Fruit fly (Drosophila melanogaster) whole organism, embryonic: Measurements from ENCODE around the gene mRpL19.

Experiments
- BEAF-32 ChIP-seq: fragments of 200-800 bp; sonication (Bioruptor generic); optimal IDR thresholded peaks from 3 replicates; lab custom pipeline; 2017; ENCODE audit warnings: missing biosample characterization, missing genetic modification characterization, mild to moderate bottlenecking, moderate library complexity, missing genetic modification reagents
- CG12299 ChIP-seq: fragments of 200-800 bp; sonication (Bioruptor generic); optimal IDR thresholded peaks from 2 replicates; lab custom pipeline; 2018; ENCODE audit warnings: missing biosample characterization, mild to moderate bottlenecking, missing genetic modification characterization
- CG14860 ChIP-seq: fragments of 200-800 bp; sonication (Bioruptor generic); IDR thresholded peaks from 3 replicates; pipeline ENCODE4 v1.3.6; 2022; ENCODE audit warnings: missing biosample characterization, missing genetic modification characterization; ENCODE audit not compliant: partially characterized antibody
- CG15011 ChIP-seq: fragments of 200-800 bp; sonication (Bioruptor generic); optimal IDR thresholded peaks from 3 replicates; lab custom pipeline; 2018; ENCODE audit warnings: missing biosample characterization, mild to moderate bottlenecking, missing genetic modification characterization
- CG16863 ChIP-seq: fragments of 200-800 bp; sonication (Bioruptor generic); optimal IDR thresholded peaks from 3 replicates; lab custom pipeline; 2016; ENCODE audit warnings: missing biosample characterization, missing genetic modification characterization
- CG18011 ChIP-seq: fragments of 200-800 bp; sonication (Bioruptor generic); optimal IDR thresholded peaks from 2 replicates; lab custom pipeline; 2017; ENCODE audit warnings: missing biosample characterization, missing genetic modification characterization, mild to moderate bottlenecking, moderate library complexity, missing genotype
- CG2199 ChIP-seq: fragments of 200-800 bp; sonication (Bioruptor generic); IDR thresholded peaks from 3 replicates; pipeline ENCODE4 v1.3.6; 2022; ENCODE audit warnings: missing biosample characterization, missing genetic modification characterization
- CG2678 ChIP-seq: fragments of 200-800 bp; sonication (Bioruptor generic); optimal IDR thresholded peaks from 3 replicates; lab custom pipeline; 2019; ENCODE audit warnings: missing biosample characterization, mild to moderate bottlenecking, missing genetic modification characterization, moderate library complexity
- CG4617 ChIP-seq: fragments of 200-800 bp; sonication (Bioruptor generic); optimal IDR thresholded peaks from 3 replicates; lab custom pipeline; 2016; ENCODE audit warnings: missing biosample characterization, missing genetic modification characterization, borderline replicate concordance
- CG7963 ChIP-seq: fragments of 200-800 bp; sonication (Bioruptor generic); IDR thresholded peaks from 3 replicates; pipeline ENCODE4 v1.3.6; 2022; ENCODE audit warnings: missing biosample characterization, missing genetic modification characterization; ENCODE audit not compliant: partially characterized antibody
- Dp ChIP-seq: fragments of 200-800 bp; sonication (Bioruptor generic); optimal IDR thresholded peaks from 2 replicates; lab custom pipeline; 2018; ENCODE audit warnings: missing biosample characterization, mild to moderate bottlenecking, missing genetic modification characterization, moderate library complexity
- E2f2 ChIP-seq: fragments of 200-800 bp; sonication (Bioruptor generic); IDR thresholded peaks from 2 replicates; pipeline ENCODE4 v1.3.6; 2022; ENCODE audit warnings: missing biosample characterization, missing genetic modification characterization
- HmgD ChIP-seq: fragments of 200-800 bp; sonication (Bioruptor generic); optimal IDR thresholded peaks from 3 replicates; lab custom pipeline; 2016; ENCODE audit warnings: missing biosample characterization, missing genetic modification characterization
- HmgZ ChIP-seq: fragments of 200-800 bp; sonication (Bioruptor generic); optimal IDR thresholded peaks from 2 replicates; lab custom pipeline; 2018; ENCODE audit warnings: missing biosample characterization, mild to moderate bottlenecking, missing genetic modification characterization
- MESR4 ChIP-seq: fragments of 200-800 bp; sonication (Bioruptor generic); optimal IDR thresholded peaks from 2 replicates; lab custom pipeline; 2018; ENCODE audit warnings: missing biosample characterization, mild to moderate bottlenecking, missing genetic modification characterization, moderate library complexity
- Med ChIP-seq: fragments of 200-800 bp; sonication (Bioruptor generic); peaks from one replicate; lab custom pipeline; 2016; ENCODE audit warnings: missing biosample characterization, missing genetic modification characterization, mild to moderate bottlenecking, inconsistent platforms, moderate library complexity
- Myb ChIP-seq: fragments of 200-800 bp; sonication (Bioruptor generic); optimal IDR thresholded peaks from 2 replicates; lab custom pipeline; 2016; ENCODE audit warnings: missing biosample characterization, missing genetic modification characterization
- Scr ChIP-seq: fragments of 200-800 bp; sonication (Bioruptor generic); IDR thresholded peaks from 2 replicates; pipeline ENCODE4 v1.3.6; 2022; ENCODE audit warnings: missing biosample characterization, missing genetic modification characterization; ENCODE audit not compliant: partially characterized antibody
- Sin3A ChIP-seq: fragments of >200 bp; optimal IDR thresholded peaks from 2 replicates; lab custom pipeline; 2018
- Sox100B ChIP-seq: fragments of 200-800 bp; sonication (Bioruptor generic); optimal IDR thresholded peaks from 3 replicates; lab custom pipeline; 2018; ENCODE audit warnings: missing biosample characterization, mild to moderate bottlenecking, missing genetic modification characterization
- phol ChIP-seq: fragments of 200-800 bp; sonication (Bioruptor generic); optimal IDR thresholded peaks from 3 replicates; lab custom pipeline; 2018; ENCODE audit warnings: missing biosample characterization, mild to moderate bottlenecking, missing genetic modification characterization, moderate library complexity
- sna ChIP-seq: fragments of 200-800 bp; sonication (Bioruptor generic); IDR thresholded peaks from 2 replicates; pipeline ENCODE4 v1.3.6; 2022; ENCODE audit warnings: missing biosample characterization, missing genetic modification characterization; ENCODE audit not compliant: partially characterized antibody
- stwl ChIP-seq: fragments of 200-800 bp; sonication (Bioruptor generic); optimal IDR thresholded peaks from 3 replicates; lab custom pipeline; 2018; ENCODE audit warnings: missing biosample characterization, mild to moderate bottlenecking, missing genetic modification characterization, moderate library complexity
- wor ChIP-seq: fragments of 200-800 bp; sonication (Bioruptor generic); IDR thresholded peaks from 2 replicates; pipeline ENCODE4 v1.3.6; 2022; ENCODE audit warnings: missing biosample characterization, missing genetic modification characterization

Gene mRpL19

DNA sequence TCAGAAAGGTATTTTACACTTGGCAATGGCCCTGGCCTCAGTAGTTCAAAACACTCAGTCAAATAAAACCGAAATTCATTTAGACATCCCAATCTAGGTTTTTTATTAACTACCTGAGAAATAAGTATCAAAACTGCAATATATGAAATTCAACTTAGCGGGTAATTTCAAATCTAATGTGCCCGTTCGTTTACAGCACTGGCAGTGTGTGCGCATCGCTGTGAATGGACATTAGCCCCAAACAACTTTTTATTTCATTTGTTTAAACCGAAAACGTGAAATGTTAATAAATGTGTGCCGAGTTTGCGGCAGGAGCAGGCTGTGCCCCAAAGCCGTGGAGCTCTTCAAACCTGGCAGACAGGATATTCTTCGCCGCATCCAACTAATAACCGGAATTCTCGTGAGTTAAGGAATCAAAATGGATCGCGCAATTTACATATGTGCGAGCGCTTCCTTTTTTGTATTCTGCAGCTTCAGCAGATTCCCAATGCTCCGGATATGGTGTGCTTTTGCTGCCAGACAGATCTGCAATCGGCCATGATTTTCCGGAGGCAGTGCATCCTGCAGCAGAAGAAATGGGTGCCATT lies 49.1 kb downstream of the mRpL19 start, which contains the start of gene nom (continued):
- TF ChIP-seq phol (peak; percentile 35), Med (peak; percentile 67), CG15011 (no peak), stwl (peak; percentile 49), CG12299 (tag; lab: Kevin White, UChicago) (no peak), CG2199 (GFP tag; lab: Robert Waterston, UW) (no peak), wor (GFP tag; lab: Robert Waterston, UW) (no peak), Sin3A (lab: Kevin White, UChicago) (peak; percentile 23), Sox100B (GFP tag; lab: Kevin White, UChicago) (no peak), MESR4 (GFP tag; lab: Kevin White, UChicago) (peak; percentile 41), E2f2 (peak; percentile 89), CG2678 (tag; lab: Kevin White, UChicago) (no peak), Scr (GFP tag; lab: Robert Waterston, UW) (0 out of 2 replicates have a peak, but pooled peaks have one; percentile 7), sna (GFP tag; lab: Robert Waterston, UW) (no peak), CG14860 (GFP tag; lab: Robert Waterston, UW) (0 out of 3 replicates have a peak, but pooled peaks have one; percentile 23), CG4617 (peak; percentile 40), CG16863 (GFP tag; lab: Kevin White, UChicago) (no peak), BEAF-32 (GFP tag; lab: Kevin White, UChicago) (peak; percentile 10), HmgD (GFP tag; lab: Kevin White, UChicago) (no peak), CG18011 (peak; percentile 29), Dp (peak; percentile 84), HmgZ (tag; lab: Kevin White, UChicago) (peak; percentile 11), Myb (GFP tag; lab: Kevin White, UChicago) (peak; percentile 88), CG7963 (GFP tag; lab: Robert Waterston, UW) (no peak)
